Worm (Caenorhabditis elegans): ENCODE results near the gene srh-134.
"Not testable (repeated sequence)": the region's sequence is repeated elsewhere in the genome, so short reads cannot be mapped to it uniquely, and the experiment has no call there.

srh-134 gene

ce11 chrV:18017226-18017625, at the start of gene srh-134:
Gene srh-134, minus strand, starts transcription at chrV:18017326.
- TF ChIP-seq aptf-2 (GFP tag; conservative IDR thresholded peaks at IDR 0.05) (no peak), chd-7 (tag; optimal IDR thresholded peaks at IDR 0.05) (no peak), F23B12.7 (tag; optimal IDR thresholded peaks at IDR 0.05; ENCODE audit: insufficient read depth) (no peak), lsy-27 (tag; optimal IDR thresholded peaks at IDR 0.05; ENCODE audit: borderline replicate concordance, insufficient read depth) (no peak), hmg-20 (GFP tag; IDR thresholded peaks at IDR 0.05) (no peak), mcd-1 (GFP tag; IDR thresholded peaks at IDR 0.05) (no peak), K11D2.4 (GFP tag; IDR thresholded peaks at IDR 0.05) (no peak), unc-130 (GFP tag; optimal IDR thresholded peaks at IDR 0.05) (no peak), hlh-26 (GFP tag; conservative IDR thresholded peaks at IDR 0.05) (no peak), zim-3 (tag; optimal IDR thresholded peaks at IDR 0.05) (no peak), F52B5.7 (tag; optimal IDR thresholded peaks at IDR 0.05) (no peak), F37B4.10 (GFP tag; IDR thresholded peaks at IDR 0.05) (no peak), T07F8.4 (tag; optimal IDR thresholded peaks at IDR 0.05) (no peak), him-1 (tag; optimal IDR thresholded peaks at IDR 0.05) (no peak)

- TF ChIP-seq dpff-1 (tag; optimal IDR thresholded peaks at IDR 0.05) (no peak), hlh-26 (GFP tag; conservative IDR thresholded peaks at IDR 0.05) (no peak), hmg-20 (GFP tag; IDR thresholded peaks at IDR 0.05) (no peak), F39B2.1 (GFP tag; IDR thresholded peaks at IDR 0.05) (no peak), aptf-3 (GFP tag; IDR thresholded peaks at IDR 0.05) (no peak), fkh-3 (tag; optimal IDR thresholded peaks at IDR 0.05) (no peak), lsl-1 (GFP tag; optimal IDR thresholded peaks at IDR 0.05) (no peak)
Measured at ce11 chrV:18066257-18066783, 49.2 kb upstream of the srh-134 start, which contains the start of gene Y59A8B.8. Gene Y59A8B.8, minus strand, starts transcription at chrV:18066307.

DNA sequence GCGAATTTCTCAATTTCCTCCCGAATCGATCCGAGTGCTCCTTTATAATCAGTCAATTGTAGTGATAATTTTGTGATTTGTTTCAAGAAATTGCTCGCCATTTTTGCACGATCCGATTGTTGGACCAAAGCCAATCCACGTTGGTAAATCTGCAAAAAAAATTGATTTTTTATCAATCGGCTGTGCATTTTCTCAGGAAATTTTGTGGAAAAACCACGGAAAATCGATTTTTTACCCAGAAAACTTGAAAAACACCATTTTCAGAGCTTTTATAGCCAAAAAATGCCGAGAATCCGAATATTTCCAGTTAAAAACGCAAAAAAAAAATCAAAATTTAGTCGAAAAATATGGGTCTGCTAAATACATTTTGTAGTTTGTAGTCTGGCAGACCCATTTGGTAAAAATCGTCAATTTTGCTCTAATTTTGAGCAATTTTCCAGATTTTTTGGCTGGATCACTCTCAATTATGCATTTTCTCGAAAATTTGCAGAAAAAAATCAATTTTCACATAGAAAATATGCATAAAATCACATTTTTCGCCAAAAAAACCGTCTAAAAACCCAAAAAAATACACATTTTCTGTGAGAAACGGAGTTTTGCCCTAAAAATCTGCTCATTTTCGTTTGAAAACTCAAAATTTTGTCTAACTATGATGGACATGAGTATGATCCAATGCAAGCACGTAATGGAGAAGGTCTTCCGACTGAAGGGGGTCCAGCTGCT, 38.3 kb upstream of the srh-134 start, which contains the start of the genes Y59A8B.25 and ebp-3:
Gene Y59A8B.25, minus strand, starts transcription at position 101 of the 723 bp plus-strand sequence.
Gene ebp-3, plus strand, starts transcription at position 673 of the 723 bp plus-strand sequence.
- not testable (repeated sequence) for TF ChIP-seq ets-4 (GFP tag; optimal IDR thresholded peaks at IDR 0.05); ztf-22 (GFP tag; optimal IDR thresholded peaks at IDR 0.05); pha-4 (tag; optimal IDR thresholded peaks at IDR 0.05)

DNA sequence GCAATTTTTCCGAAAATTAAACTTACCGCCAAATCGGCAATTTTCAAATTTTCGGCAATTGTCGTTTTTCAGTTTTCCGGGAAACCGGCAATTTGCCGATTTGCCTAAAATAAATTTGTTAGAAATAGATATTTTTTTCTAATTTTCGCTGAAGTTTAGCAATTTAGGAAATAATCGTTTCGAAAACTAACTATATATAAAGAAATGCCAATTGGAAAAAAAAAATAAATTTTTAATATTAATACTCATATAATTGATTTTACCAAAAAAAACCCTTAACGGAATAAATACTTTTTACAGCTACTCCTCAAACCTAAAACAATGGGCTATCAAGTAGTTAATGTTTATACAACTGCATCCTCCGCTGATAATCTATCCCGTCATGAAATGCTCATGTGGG, 26.1 kb upstream of the srh-134 start, which contains the start of gene ebp-1:
Gene ebp-1, plus strand, starts transcription at position 301 of the 400 bp plus-strand sequence.
- no peak for TF ChIP-seq egl-18 (GFP tag; IDR thresholded peaks at IDR 0.05)
- TF ChIP-seq rpc-1 (optimal IDR thresholded peaks at IDR 0.05), result no peak
- no peak for TF ChIP-seq rpc-1 (tag; optimal IDR thresholded peaks at IDR 0.05)
- no peak for TF ChIP-seq tlf-1 (GFP tag; optimal IDR thresholded peaks at IDR 0.05)
- TF ChIP-seq zim-3 (tag; optimal IDR thresholded peaks at IDR 0.05), result no peak
- no peak for TF ChIP-seq tbp1 (GFP tag; optimal IDR thresholded peaks at IDR 0.05)
- TF ChIP-seq ZK185.1 (tag; optimal IDR thresholded peaks at IDR 0.05; ENCODE audit: poor library complexity, severe bottlenecking), result no peak
- TF ChIP-seq hsf-1 (GFP tag; IDR thresholded peaks at IDR 0.05), result no peak
- no peak for TF ChIP-seq lir-1 (GFP tag; conservative IDR thresholded peaks at IDR 0.05)
- no peak for TF ChIP-seq somi-1 (GFP tag; optimal IDR thresholded peaks at IDR 0.05)

ce11 chrV:18022179-18022578, 5.1 kb upstream of the srh-134 start, which contains the start of gene prp-6:
Gene prp-6, plus strand, starts transcription at chrV:18022479.
- TF ChIP-seq ztf-6 (GFP tag; IDR thresholded peaks at IDR 0.05) (no peak), bed-1 (GFP tag; IDR thresholded peaks at IDR 0.05) (no peak), nhr-120 (GFP tag; IDR thresholded peaks at IDR 0.05) (no peak), nhr-90 (tag; optimal IDR thresholded peaks at IDR 0.05) (no peak), ztf-22 (GFP tag; optimal IDR thresholded peaks at IDR 0.05) (no peak), Y56A3A.18 (GFP tag; IDR thresholded peaks at IDR 0.05) (no peak), mcd-1 (GFP tag; IDR thresholded peaks at IDR 0.05) (no peak), ztf-28 (GFP tag; IDR thresholded peaks at IDR 0.05) (no peak), ceh-91 (GFP tag; IDR thresholded peaks at IDR 0.05) (no peak), ceh-40 (GFP tag; IDR thresholded peaks at IDR 0.05) (no peak), let-526 (GFP tag; IDR thresholded peaks at IDR 0.05) (no peak), athp-1 (tag; optimal IDR thresholded peaks at IDR 0.05) (no peak), nfya-2 (GFP tag; IDR thresholded peaks at IDR 0.05) (no peak)
